Worm (Caenorhabditis elegans) whole organism, late embryonic: ENCODE measurements around the gene Y54G11A.9.

ENCODE experiments used
- C08G9.2 ChIP-seq: sonication (generic microtip); optimal IDR thresholded peaks from 2 replicates; lab custom pipeline; 2016; ENCODE audit warnings: mild to moderate bottlenecking, missing genetic modification characterization, moderate library complexity, missing compliant biosample characterization
- F13H6.1 ChIP-seq: sonication (generic microtip); optimal IDR thresholded peaks from 2 replicates; lab custom pipeline; 2016; ENCODE audit warnings: missing genetic modification characterization, missing compliant biosample characterization
- K09A11.1 ChIP-seq: sonication (generic microtip); optimal IDR thresholded peaks from 2 replicates; lab custom pipeline; 2017; ENCODE audit warnings: antibody characterized with exemption, mild to moderate bottlenecking, missing genetic modification characterization, missing compliant biosample characterization; ENCODE audit not compliant: insufficient read depth
- T23F11.4 ChIP-seq: fragments of 200-800 bp; sonication (Bioruptor generic); optimal IDR thresholded peaks from 2 replicates; lab custom pipeline; 2018; ENCODE audit warnings: mild to moderate bottlenecking, missing genetic modification characterization, missing compliant biosample characterization
- ahr-1 ChIP-seq: sonication (generic microtip); optimal IDR thresholded peaks from 2 replicates; lab custom pipeline; 2016; ENCODE audit warnings: missing genetic modification characterization, missing compliant biosample characterization
- ceh-14 ChIP-seq: sonication (generic microtip); optimal IDR thresholded peaks from 2 replicates; lab custom pipeline; 2016; ENCODE audit warnings: missing genotype, missing genetic modification characterization, missing compliant biosample characterization
- ceh-18 ChIP-seq: sonication (generic microtip); optimal IDR thresholded peaks from 2 replicates; lab custom pipeline; 2016; ENCODE audit warnings: missing genetic modification characterization, missing compliant biosample characterization
- ceh-22 ChIP-seq: sonication (generic microtip); optimal IDR thresholded peaks from 2 replicates; lab custom pipeline; 2017; ENCODE audit warnings: missing biosample characterization, missing genetic modification characterization
- ceh-30 ChIP-seq: fragments of 150-350 bp; optimal IDR thresholded peaks from 2 replicates; lab custom pipeline; 2014; ENCODE audit warnings: missing biosample characterization, missing genetic modification characterization
- ceh-31 ChIP-seq: sonication (generic microtip); optimal IDR thresholded peaks from 2 replicates; lab custom pipeline; 2016; ENCODE audit warnings: missing genetic modification characterization, missing compliant biosample characterization
- ceh-45 ChIP-seq: fragments of 200-800 bp; sonication (Bioruptor generic); IDR thresholded peaks from 2 replicates; pipeline ENCODE4 v1.3.6; 2022; ENCODE audit warnings: missing genetic modification reagents, missing genetic modification characterization, missing compliant biosample characterization
- ceh-48 ChIP-seq: sonication (generic microtip); optimal IDR thresholded peaks from 2 replicates; lab custom pipeline; 2016; ENCODE audit warnings: missing genetic modification characterization, inconsistent platforms, missing compliant biosample characterization
- ceh-6 ChIP-seq: fragments of 200-800 bp; sonication (Bioruptor generic); optimal IDR thresholded peaks from 2 replicates; lab custom pipeline; 2018; ENCODE audit warnings: mild to moderate bottlenecking, missing genetic modification characterization, missing compliant biosample characterization
- ceh-9 ChIP-seq: sonication (generic microtip); optimal IDR thresholded peaks from 2 replicates; lab custom pipeline; 2016; ENCODE audit warnings: mild to moderate bottlenecking, missing genetic modification characterization, inconsistent platforms, missing compliant biosample characterization
- dve-1 ChIP-seq: sonication (generic microtip); optimal IDR thresholded peaks from 2 replicates; lab custom pipeline; 2017; ENCODE audit warnings: antibody characterized with exemption, mild to moderate bottlenecking, missing genetic modification characterization, missing compliant biosample characterization
- elt-2 ChIP-seq: sonication (generic microtip); optimal IDR thresholded peaks from 2 replicates; lab custom pipeline; 2016; ENCODE audit warnings: missing genetic modification reagents, missing genetic modification characterization, missing compliant biosample characterization
- elt-4 ChIP-seq: sonication (generic microtip); optimal IDR thresholded peaks from 2 replicates; lab custom pipeline; 2016; ENCODE audit warnings: missing genetic modification characterization, missing compliant biosample characterization
- fax-1 ChIP-seq: sonication (generic microtip); optimal IDR thresholded peaks from 2 replicates; lab custom pipeline; 2016; ENCODE audit warnings: missing genotype, missing genetic modification characterization, missing compliant biosample characterization
- gmeb-2 ChIP-seq: sonication (generic microtip); optimal IDR thresholded peaks from 2 replicates; lab custom pipeline; 2016; ENCODE audit warnings: missing genetic modification characterization, inconsistent platforms, missing compliant biosample characterization
- hlh-13 ChIP-seq: fragments of 200-800 bp; sonication (Bioruptor generic); optimal IDR thresholded peaks from 2 replicates; lab custom pipeline; 2018; ENCODE audit warnings: mild to moderate bottlenecking, missing genetic modification characterization, missing compliant biosample characterization
- hlh-30 ChIP-seq: sonication (generic microtip); optimal IDR thresholded peaks from 2 replicates; lab custom pipeline; 2017; ENCODE audit warnings: antibody characterized with exemption, missing genetic modification characterization, missing compliant biosample characterization; ENCODE audit not compliant: insufficient read depth
- hlh-8 ChIP-seq: sonication (generic microtip); optimal IDR thresholded peaks from 2 replicates; lab custom pipeline; 2016; ENCODE audit warnings: missing genotype, missing genetic modification characterization, missing compliant biosample characterization
- lim-6 ChIP-seq: sonication (generic microtip); optimal IDR thresholded peaks from 2 replicates; lab custom pipeline; 2016; ENCODE audit warnings: missing genetic modification characterization, missing compliant biosample characterization
- lin-11 ChIP-seq: fragments of 200-800 bp; sonication (Bioruptor generic); optimal IDR thresholded peaks from 2 replicates; lab custom pipeline; 2018; ENCODE audit warnings: mild to moderate bottlenecking, missing genetic modification characterization, missing compliant biosample characterization
- madf-2 ChIP-seq: sonication (generic microtip); optimal IDR thresholded peaks from 2 replicates; lab custom pipeline; 2017; ENCODE audit warnings: missing genetic modification characterization, missing compliant biosample characterization
- nfya-1 ChIP-seq: sonication (generic microtip); optimal IDR thresholded peaks from 2 replicates; lab custom pipeline; 2017; ENCODE audit warnings: missing genetic modification characterization, mild to moderate bottlenecking, missing compliant biosample characterization, antibody characterized with exemption, moderate library complexity
- nhr-232 ChIP-seq: sonication (generic microtip); optimal IDR thresholded peaks from 2 replicates; lab custom pipeline; 2016; ENCODE audit warnings: missing genetic modification characterization, missing compliant biosample characterization
- odd-2 ChIP-seq: sonication (generic microtip); optimal IDR thresholded peaks from 2 replicates; lab custom pipeline; 2017; ENCODE audit warnings: antibody characterized with exemption, mild to moderate bottlenecking, missing genetic modification characterization, missing compliant biosample characterization
- pat-9 ChIP-seq: fragments of 200-800 bp; sonication (Bioruptor generic); optimal IDR thresholded peaks from 2 replicates; lab custom pipeline; 2018; ENCODE audit warnings: mild to moderate bottlenecking, missing genetic modification characterization, moderate library complexity, missing compliant biosample characterization
- pha-2 ChIP-seq: sonication (generic microtip); optimal IDR thresholded peaks from 2 replicates; lab custom pipeline; 2017; ENCODE audit warnings: mild to moderate bottlenecking, missing genetic modification characterization, missing compliant biosample characterization
- pha-4 ChIP-seq: fragments of 150-350 bp; optimal IDR thresholded peaks from 2 replicates; lab custom pipeline; 2018; ENCODE audit warnings: missing biosample characterization, missing genetic modification reagents, missing genetic modification characterization
- ref-2 ChIP-seq: sonication (generic microtip); optimal IDR thresholded peaks from 2 replicates; lab custom pipeline; 2016; ENCODE audit warnings: missing genetic modification characterization, missing compliant biosample characterization
- rnt-1 ChIP-seq: sonication (generic microtip); optimal IDR thresholded peaks from 2 replicates; lab custom pipeline; 2016; ENCODE audit warnings: missing genetic modification characterization, missing compliant biosample characterization
- sdc-2 ChIP-seq: sonication (generic microtip); optimal IDR thresholded peaks from 2 replicates; lab custom pipeline; 2016; ENCODE audit warnings: missing genotype, missing genetic modification characterization, missing compliant biosample characterization
- sox-2 ChIP-seq: fragments of 200-800 bp; sonication (Bioruptor generic); IDR thresholded peaks from 2 replicates; pipeline ENCODE4 v1.3.6; 2022; ENCODE audit warnings: missing genetic modification reagents, missing genetic modification characterization, missing compliant biosample characterization
- sox-4 ChIP-seq: sonication (generic microtip); optimal IDR thresholded peaks from 2 replicates; lab custom pipeline; 2017; ENCODE audit warnings: mild to moderate bottlenecking, missing genetic modification characterization, inconsistent platforms, missing compliant biosample characterization
- syd-9 ChIP-seq: sonication (generic microtip); optimal IDR thresholded peaks from 2 replicates; lab custom pipeline; 2016; ENCODE audit warnings: mild to moderate bottlenecking, missing genetic modification characterization, moderate library complexity, missing compliant biosample characterization
- tbx-7 ChIP-seq: sonication (generic microtip); optimal IDR thresholded peaks from 2 replicates; lab custom pipeline; 2016; ENCODE audit warnings: missing genotype, missing genetic modification characterization, missing compliant biosample characterization
- ttx-3 ChIP-seq: sonication (generic microtip); optimal IDR thresholded peaks from 2 replicates; lab custom pipeline; 2016; ENCODE audit warnings: missing genetic modification reagents, missing genetic modification characterization, missing compliant biosample characterization
- unc-42 ChIP-seq: sonication (generic microtip); optimal IDR thresholded peaks from 2 replicates; lab custom pipeline; 2016; ENCODE audit warnings: missing genotype, missing genetic modification characterization, missing compliant biosample characterization
- unc-55 ChIP-seq: sonication (generic microtip); optimal IDR thresholded peaks from 2 replicates; lab custom pipeline; 2017; ENCODE audit warnings: missing biosample characterization, missing genetic modification reagents, missing genetic modification characterization
- unc-86 ChIP-seq: sonication (generic microtip); optimal IDR thresholded peaks from 2 replicates; lab custom pipeline; 2016; ENCODE audit warnings: missing genetic modification characterization, missing compliant biosample characterization
- zip-5 ChIP-seq: sonication (generic microtip); optimal IDR thresholded peaks from 2 replicates; lab custom pipeline; 2016; ENCODE audit warnings: missing genetic modification characterization, missing compliant biosample characterization

The Y54G11A.9 gene

DNA sequence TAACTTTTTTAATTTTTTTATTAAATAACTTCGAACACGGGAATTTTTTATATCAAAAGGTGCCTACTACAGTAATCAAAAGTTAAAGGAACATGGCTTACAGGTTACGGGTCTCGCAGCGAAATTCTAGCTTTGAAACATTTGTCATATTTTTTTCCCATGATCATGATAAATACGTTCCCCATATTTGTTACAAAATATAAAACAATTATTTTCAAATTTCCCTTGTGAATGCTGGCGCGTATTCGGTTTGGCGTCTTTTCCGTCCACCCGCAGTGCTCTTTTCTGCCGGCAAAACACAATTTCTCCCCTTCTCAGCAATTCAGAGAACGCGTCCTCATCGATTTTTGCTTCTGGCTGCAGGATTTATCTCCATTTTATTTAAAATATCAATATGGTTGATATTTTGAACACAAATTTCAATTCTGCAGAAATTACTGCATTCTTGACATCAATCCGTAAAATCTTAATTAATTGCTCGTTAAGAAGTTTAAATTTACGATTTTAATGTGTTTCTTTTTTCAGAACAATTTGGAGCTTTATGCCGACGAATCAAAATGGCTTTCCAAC, 19.0 kb upstream of the Y54G11A.9 start, which contains the start of gene imb-2:
imb-2 (plus strand) TSS at position 520 of the 570 bp plus-strand sequence.
- TF ChIP-seq unc-42 (tag; lab: Kevin White, UChicago) (peak; percentile 87), ceh-48 (tag; lab: Kevin White, UChicago) (peak; percentile 77), hlh-13 (no peak), nfya-1 (tag; lab: Kevin White, UChicago) (peak; percentile 33), ceh-31 (peak; percentile 38), T23F11.4 (GFP tag; lab: Kevin White, UChicago) (no peak)

DNA sequence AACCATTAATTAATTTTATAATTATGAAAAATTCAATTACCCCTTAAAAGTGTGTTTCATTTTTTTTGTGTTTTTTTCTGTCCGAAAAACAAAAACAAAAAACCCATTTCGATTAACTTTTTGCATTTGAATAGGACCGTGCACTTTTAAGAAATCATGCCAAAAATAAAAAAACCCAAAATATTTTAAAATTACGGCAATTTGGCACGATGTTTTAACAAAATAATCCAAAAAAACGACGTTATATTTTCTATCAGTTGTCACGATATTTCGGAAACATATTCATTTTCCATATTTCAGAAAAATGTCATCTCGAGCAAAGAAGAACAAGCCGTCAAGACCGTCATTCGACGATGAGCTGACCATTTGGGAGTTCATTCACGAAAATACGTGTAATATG, 15.5 kb upstream of the Y54G11A.9 start, which contains the start of gene tebp-1:
tebp-1 (plus strand) TSS at position 301 of the 400 bp plus-strand sequence.
- TF ChIP-seq lin-11 (tag; lab: Kevin White, UChicago), result no peak
- TF ChIP-seq ceh-6, result no peak
- no peak for TF ChIP-seq ceh-14 (tag; lab: Kevin White, UChicago)
- TF ChIP-seq hlh-8 (tag; lab: Kevin White, UChicago), result no peak
- TF ChIP-seq syd-9 (tag; lab: Kevin White, UChicago), result no peak
- TF ChIP-seq elt-2 (tag; lab: Kevin White, UChicago), result no peak
- TF ChIP-seq dve-1 (tag; lab: Kevin White, UChicago), result no peak
- TF ChIP-seq tbx-7 (tag; lab: Kevin White, UChicago), result no peak
- TF ChIP-seq C08G9.2 (tag; lab: Kevin White, UChicago), result no peak
- TF ChIP-seq ahr-1 (tag; lab: Kevin White, UChicago), result no peak
- no peak for TF ChIP-seq odd-2 (tag; lab: Kevin White, UChicago)
- no peak for TF ChIP-seq unc-55 (GFP tag; lab: Kevin White, UChicago)

DNA sequence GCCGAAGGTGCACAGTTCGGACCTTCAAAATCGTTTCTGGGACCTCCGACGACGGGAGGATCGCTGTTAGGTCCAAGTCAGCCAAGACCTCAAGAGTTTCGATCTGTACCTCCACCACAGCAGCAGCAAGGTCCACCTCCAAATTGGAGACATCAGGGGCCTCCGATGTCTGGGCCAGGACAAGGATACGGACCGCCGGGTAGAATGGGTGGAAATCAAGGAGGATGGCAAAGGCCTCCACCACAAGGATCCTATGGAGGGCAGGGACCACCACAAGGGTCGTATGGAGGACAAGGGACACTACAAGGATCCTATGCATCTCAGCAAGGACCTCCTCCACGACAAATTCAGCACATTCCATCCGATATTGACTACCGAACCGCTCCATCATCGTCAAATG, 14.4 kb upstream of the Y54G11A.9 start:
- TF ChIP-seq ceh-30 (tag; lab: Kevin White, UChicago) (no peak), sdc-2 (tag; lab: Kevin White, UChicago) (peak; percentile 8)

DNA sequence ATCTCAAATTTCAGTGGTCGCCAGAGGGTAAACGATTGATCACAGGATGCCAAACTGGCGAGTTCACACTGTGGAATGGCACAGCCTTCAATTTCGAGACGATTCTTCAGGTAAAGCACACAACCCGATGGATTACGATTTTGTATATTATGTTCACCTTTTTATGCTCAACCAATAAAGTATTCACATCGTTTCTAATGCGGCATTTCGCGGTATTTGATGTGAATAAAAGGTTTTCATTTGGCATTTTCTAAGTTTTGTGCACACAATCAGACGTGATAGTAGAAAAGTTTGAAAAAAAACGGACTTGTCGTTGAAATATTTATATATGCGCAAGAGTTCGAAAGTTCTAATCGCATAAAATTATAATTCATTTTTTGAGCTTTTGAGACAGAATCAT, 12.8 kb upstream of the Y54G11A.9 start:
- TF ChIP-seq K09A11.1 (no peak), zip-5 (no peak), pha-2 (no peak), F13H6.1 (tag; lab: Kevin White, UChicago) (no peak), dve-1 (tag; lab: Kevin White, UChicago) (no peak), ceh-14 (tag; lab: Kevin White, UChicago) (no peak), syd-9 (tag; lab: Kevin White, UChicago) (no peak), madf-2 (tag; lab: Kevin White, UChicago) (no peak), sox-2 (no peak), tbx-7 (tag; lab: Kevin White, UChicago) (no peak), gmeb-2 (tag; lab: Kevin White, UChicago) (no peak), ttx-3 (tag; lab: Kevin White, UChicago) (no peak), ceh-45 (GFP tag; lab: Robert Waterston, UW) (no peak), lim-6 (no peak), elt-4 (no peak)

DNA sequence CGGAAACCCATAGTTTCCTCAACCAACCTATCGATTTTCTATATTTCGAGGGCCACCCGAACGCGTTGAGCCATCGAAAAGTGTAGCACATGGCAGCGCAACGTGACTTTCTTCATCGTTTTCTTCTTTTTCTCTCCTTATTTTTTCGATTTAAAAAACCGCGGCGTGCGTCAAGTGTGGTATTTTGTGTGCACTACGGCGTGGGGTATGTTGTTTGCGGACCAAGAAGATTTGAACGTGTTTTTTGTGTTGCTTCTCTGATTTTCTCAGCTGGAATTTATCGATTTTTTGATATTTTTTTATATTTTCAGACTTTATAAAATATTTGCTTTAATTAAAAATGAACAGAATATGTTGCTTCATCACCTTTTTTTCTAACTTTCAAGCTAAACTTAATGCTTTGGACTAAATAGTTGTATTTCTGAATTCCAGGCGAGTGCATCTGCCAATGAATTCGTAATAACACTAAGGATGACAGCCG, 11.7 kb upstream of the Y54G11A.9 start, which contains the start of the genes agl-1 and pfs-2:
agl-1 (minus strand) TSS at position 178 of the 481 bp plus-strand sequence.
pfs-2 (plus strand) TSS at position 431 of the 481 bp plus-strand sequence.
- peak; percentile 77 for TF ChIP-seq nfya-1 (tag; lab: Kevin White, UChicago)
- TF ChIP-seq madf-2 (tag; lab: Kevin White, UChicago), result peak; percentile 21
- no peak for TF ChIP-seq ceh-22 (tag; lab: Kevin White, UChicago)
- peak; percentile 10 for TF ChIP-seq unc-42 (tag; lab: Kevin White, UChicago)
- peak; percentile 7 for TF ChIP-seq ref-2 (tag; lab: Kevin White, UChicago)
- TF ChIP-seq rnt-1 (tag; lab: Kevin White, UChicago), result peak; percentile 21
- TF ChIP-seq ttx-3 (tag; lab: Kevin White, UChicago), result peak; percentile 18
- TF ChIP-seq fax-1 (tag; lab: Kevin White, UChicago), result peak; percentile 11
- TF ChIP-seq elt-2 (tag; lab: Kevin White, UChicago), result peak; percentile 42
- TF ChIP-seq ceh-31, result peak; percentile 41
- peak; percentile 17 for TF ChIP-seq ceh-14 (tag; lab: Kevin White, UChicago)
- TF ChIP-seq ceh-9 (tag; lab: Kevin White, UChicago), result no peak
- peak; percentile 43 for TF ChIP-seq hlh-30 (tag; lab: Kevin White, UChicago)
- TF ChIP-seq nhr-232, result no peak
- peak; percentile 64 for TF ChIP-seq ceh-18 (tag; lab: Kevin White, UChicago)
- TF ChIP-seq odd-2 (tag; lab: Kevin White, UChicago), result no peak
- TF ChIP-seq ceh-48 (tag; lab: Kevin White, UChicago), result peak; percentile 67
- peak; percentile 26 for TF ChIP-seq C08G9.2 (tag; lab: Kevin White, UChicago)
- peak; percentile 43 for TF ChIP-seq sox-4 (tag; lab: Kevin White, UChicago)
- peak; percentile 11 for TF ChIP-seq pat-9
- TF ChIP-seq unc-86 (tag; lab: Kevin White, UChicago), result peak; percentile 21
- no peak for TF ChIP-seq pha-4 (tag; lab: Kevin White, UChicago)
